Comparison of ENCODE assay signal across 1 fruit fly cellular context in genomic region chrX:5516783-5517571, dm6.
TF ChIP-seq lines count a peak whose summit lies in the region.

No protein-coding gene starts in this region.

TF ChIP-seq in whole organism, embryonic, 481 proteins besides CTCF, POLR2A, EP300 and RAD21 (continued from another document and continues in another):
- no peak for TF ChIP-seq ash1 (GFP tag; optimal IDR thresholded peaks at IDR 0.05; lab: Kevin White, UChicago)
- no peak for TF ChIP-seq CG2889 (GFP tag; IDR thresholded peaks at IDR 0.05; lab: Robert Waterston, UW)
- TF ChIP-seq CG9817 (tag; optimal IDR thresholded peaks at IDR 0.05; lab: Kevin White, UChicago), result no peak
- no peak for TF ChIP-seq bowl (GFP tag; IDR thresholded peaks at IDR 0.05; lab: Robert Waterston, UW)
- TF ChIP-seq CG6254 (GFP tag; optimal IDR thresholded peaks at IDR 0.05; lab: Kevin White, UChicago), result peak; percentile 38
- TF ChIP-seq CG15479 (GFP tag; optimal IDR thresholded peaks at IDR 0.05; lab: Kevin White, UChicago), result peak; percentile 31
- TF ChIP-seq CG18764 (GFP tag; optimal IDR thresholded peaks at IDR 0.05; lab: Kevin White, UChicago), result no peak
- no peak; the same call in 1 of the 2 replicates for TF ChIP-seq lmd (GFP tag; IDR thresholded peaks at IDR 0.05; lab: Robert Waterston, UW)
- TF ChIP-seq lov (optimal IDR thresholded peaks at IDR 0.05; lab: Kevin White, UChicago), result no peak
- no peak for TF ChIP-seq lov (GFP tag; IDR thresholded peaks at IDR 0.05; lab: Robert Waterston, UW)
- TF ChIP-seq Sox102F (GFP tag; optimal IDR thresholded peaks at IDR 0.05; lab: Kevin White, UChicago), result peak; percentile 40
- TF ChIP-seq unpg (GFP tag; optimal IDR thresholded peaks at IDR 0.05; lab: Kevin White, UChicago), result peak; percentile 51
- TF ChIP-seq en (GFP tag; optimal IDR thresholded peaks at IDR 0.05; lab: Kevin White, UChicago), result no peak
- TF ChIP-seq CG12219 (GFP tag; optimal IDR thresholded peaks at IDR 0.05; lab: Kevin White, UChicago), result peak; percentile 47
- no peak for TF ChIP-seq Usf (GFP tag; optimal IDR thresholded peaks at IDR 0.05; lab: Kevin White, UChicago)
- peak; percentile 54 for TF ChIP-seq CG15269 (tag; optimal IDR thresholded peaks at IDR 0.05; lab: Kevin White, UChicago)
- no peak for TF ChIP-seq Aef1 (GFP tag; IDR thresholded peaks at IDR 0.05; lab: Robert Waterston, UW)
- no peak for TF ChIP-seq CG8281 (tag; optimal IDR thresholded peaks at IDR 0.05; lab: Kevin White, UChicago)
- no peak for TF ChIP-seq sim (GFP tag; IDR thresholded peaks at IDR 0.05; lab: Robert Waterston, UW)
- no peak for TF ChIP-seq Lim3 (GFP tag; IDR thresholded peaks at IDR 0.05; lab: Robert Waterston, UW)
- no peak for TF ChIP-seq tup (GFP tag; optimal IDR thresholded peaks at IDR 0.05; lab: Kevin White, UChicago)
- TF ChIP-seq Sin3A (optimal IDR thresholded peaks at IDR 0.05; lab: Kevin White, UChicago), result no peak
- TF ChIP-seq seq (GFP tag; IDR thresholded peaks at IDR 0.05; lab: Robert Waterston, UW), result no peak
- TF ChIP-seq CG2875 (GFP tag; optimal IDR thresholded peaks at IDR 0.05; lab: Kevin White, UChicago), result no peak
- peak; percentile 58 for TF ChIP-seq sd (tag; optimal IDR thresholded peaks at IDR 0.05; lab: Kevin White, UChicago)
- TF ChIP-seq h (optimal IDR thresholded peaks at IDR 0.05; lab: Kevin White, UChicago), result no peak
- peak; percentile 50 for TF ChIP-seq CG7839 (tag; optimal IDR thresholded peaks at IDR 0.05; lab: Kevin White, UChicago)
- TF ChIP-seq CG12769 (tag; optimal IDR thresholded peaks at IDR 0.05; lab: Kevin White, UChicago), result peak; percentile 30
- TF ChIP-seq ranshi (GFP tag; IDR thresholded peaks at IDR 0.05; lab: Robert Waterston, UW), result no peak
- peak; percentile 3 for TF ChIP-seq repo (GFP tag; optimal IDR thresholded peaks at IDR 0.05; lab: Kevin White, UChicago)
- no peak for TF ChIP-seq peb (GFP tag; IDR thresholded peaks at IDR 0.05; lab: Robert Waterston, UW)
- TF ChIP-seq hkb (optimal IDR thresholded peaks at IDR 0.05; lab: Kevin White, UChicago), result no peak
- peak; percentile 51 for TF ChIP-seq hkb (GFP tag; IDR thresholded peaks at IDR 0.05; lab: Robert Waterston, UW)
- no peak for TF ChIP-seq Elba2 (GFP tag; optimal IDR thresholded peaks at IDR 0.05; lab: Kevin White, UChicago)
- TF ChIP-seq Meics (GFP tag; optimal IDR thresholded peaks at IDR 0.05; lab: Kevin White, UChicago), result peak; percentile 50
- TF ChIP-seq Dfd (GFP tag; optimal IDR thresholded peaks at IDR 0.05; lab: Kevin White, UChicago), result no peak
- TF ChIP-seq Hsf (GFP tag; optimal IDR thresholded peaks at IDR 0.05; lab: Kevin White, UChicago), result peak; percentile 31
- TF ChIP-seq jigr1 (GFP tag; IDR thresholded peaks at IDR 0.05; lab: Robert Waterston, UW), result no peak
- TF ChIP-seq CG8359 (GFP tag; optimal IDR thresholded peaks at IDR 0.05; lab: Kevin White, UChicago; ENCODE audit: borderline replicate concordance), result peak; percentile 17
- peak; percentile 4 for TF ChIP-seq mirr (GFP tag; optimal IDR thresholded peaks at IDR 0.05; lab: Kevin White, UChicago)
- peak; percentile 54 for TF ChIP-seq CG4424 (GFP tag; optimal IDR thresholded peaks at IDR 0.05; lab: Kevin White, UChicago)
- no peak for TF ChIP-seq Dref (GFP tag; IDR thresholded peaks at IDR 0.05; lab: Robert Waterston, UW)
- TF ChIP-seq CG31388 (GFP tag; optimal IDR thresholded peaks at IDR 0.05; lab: Kevin White, UChicago), result no peak
- TF ChIP-seq ap (GFP tag; IDR thresholded peaks at IDR 0.05; lab: Robert Waterston, UW), result 0 out of 2 replicates have a peak, but pooled peaks have one; percentile 14
- peak; percentile 37 for TF ChIP-seq wek (GFP tag; optimal IDR thresholded peaks at IDR 0.05; lab: Kevin White, UChicago)
- no peak for TF ChIP-seq slou (GFP tag; optimal IDR thresholded peaks at IDR 0.05; lab: Kevin White, UChicago)
- no peak for TF ChIP-seq CG11456 (GFP tag; IDR thresholded peaks at IDR 0.05; lab: Robert Waterston, UW)
- no peak for TF ChIP-seq CG6272 (GFP tag; IDR thresholded peaks at IDR 0.05; lab: Robert Waterston, UW)
- TF ChIP-seq CG4360 (GFP tag; IDR thresholded peaks at IDR 0.05; lab: Robert Waterston, UW), result no peak
- peak; percentile 77; the same call in 2 of the 4 replicates for TF ChIP-seq chinmo (GFP tag; IDR thresholded peaks at IDR 0.05; lab: Robert Waterston, UW; ENCODE audit: partially characterized antibody)
- TF ChIP-seq CG7556 (GFP tag; optimal IDR thresholded peaks at IDR 0.05; lab: Kevin White, UChicago), result peak; percentile 68
- no peak for TF ChIP-seq zfh2 (GFP tag; optimal IDR thresholded peaks at IDR 0.05; lab: Kevin White, UChicago)
- TF ChIP-seq Rx (GFP tag; IDR thresholded peaks at IDR 0.05; lab: Robert Waterston, UW), result no peak
- peak; percentile 47 for TF ChIP-seq Asciz (GFP tag; optimal IDR thresholded peaks at IDR 0.05; lab: Kevin White, UChicago)
- TF ChIP-seq Gug (GFP tag; IDR thresholded peaks at IDR 0.05; lab: Robert Waterston, UW), result no peak
- TF ChIP-seq gcm (GFP tag; optimal IDR thresholded peaks at IDR 0.05; lab: Kevin White, UChicago), result peak; percentile 54
- TF ChIP-seq Oli (tag; optimal IDR thresholded peaks at IDR 0.05; lab: Kevin White, UChicago), result peak; percentile 56
- TF ChIP-seq HHEX (GFP tag; optimal IDR thresholded peaks at IDR 0.05; lab: Kevin White, UChicago), result peak; percentile 38
- no peak for TF ChIP-seq CG6765 (GFP tag; optimal IDR thresholded peaks at IDR 0.05; lab: Kevin White, UChicago)
- TF ChIP-seq Bteb2 (GFP tag; optimal IDR thresholded peaks at IDR 0.05; lab: Kevin White, UChicago), result peak; percentile 5
- TF ChIP-seq maf-S (GFP tag; optimal IDR thresholded peaks at IDR 0.05; lab: Kevin White, UChicago), result no peak
- TF ChIP-seq bbx (GFP tag; IDR thresholded peaks at IDR 0.05; lab: Robert Waterston, UW; ENCODE audit: partially characterized antibody), result no peak
- TF ChIP-seq CG2129 (GFP tag; IDR thresholded peaks at IDR 0.05; lab: Robert Waterston, UW; ENCODE audit: partially characterized antibody), result no peak
- TF ChIP-seq Deaf1 (tag; optimal IDR thresholded peaks at IDR 0.05; lab: Kevin White, UChicago), result peak; percentile 30
- no peak for TF ChIP-seq dan (GFP tag; IDR thresholded peaks at IDR 0.05; lab: Robert Waterston, UW)
- TF ChIP-seq ind (GFP tag; optimal IDR thresholded peaks at IDR 0.05; lab: Kevin White, UChicago), result peak; percentile 2
- 0 out of 3 replicates have a peak, but pooled peaks have one; percentile 31 for TF ChIP-seq mld (GFP tag; IDR thresholded peaks at IDR 0.05; lab: Robert Waterston, UW; ENCODE audit: partially characterized antibody)
- TF ChIP-seq ERR (GFP tag; optimal IDR thresholded peaks at IDR 0.05; lab: Kevin White, UChicago), result no peak
- no peak for TF ChIP-seq CG1647 (GFP tag; optimal IDR thresholded peaks at IDR 0.05; lab: Kevin White, UChicago)
- TF ChIP-seq Optix (GFP tag; IDR thresholded peaks at IDR 0.05; lab: Robert Waterston, UW), result no peak
- TF ChIP-seq Neu2 (GFP tag; optimal IDR thresholded peaks at IDR 0.05; lab: Kevin White, UChicago; ENCODE audit: borderline replicate concordance), result no peak
- no peak for TF ChIP-seq da (GFP tag; optimal IDR thresholded peaks at IDR 0.05; lab: Kevin White, UChicago)
- no peak for TF ChIP-seq Nf-YA (GFP tag; IDR thresholded peaks at IDR 0.05; lab: Robert Waterston, UW)
- no peak for TF ChIP-seq al (GFP tag; IDR thresholded peaks at IDR 0.05; lab: Robert Waterston, UW)
- TF ChIP-seq gfzf (GFP tag; optimal IDR thresholded peaks at IDR 0.05; lab: Kevin White, UChicago), result no peak
- TF ChIP-seq CG18619 (GFP tag; optimal IDR thresholded peaks at IDR 0.05; lab: Kevin White, UChicago), result peak; percentile 42
- no peak; the same call in 1 of the 2 replicates for TF ChIP-seq Awh (GFP tag; IDR thresholded peaks at IDR 0.05; lab: Robert Waterston, UW)
- no peak for TF ChIP-seq NK7.1 (GFP tag; optimal IDR thresholded peaks at IDR 0.05; lab: Kevin White, UChicago)
- no peak for TF ChIP-seq CG11398 (GFP tag; optimal IDR thresholded peaks at IDR 0.05; lab: Kevin White, UChicago)
- no peak for TF ChIP-seq CG1792 (GFP tag; optimal IDR thresholded peaks at IDR 0.05; lab: Kevin White, UChicago)
- TF ChIP-seq CG4854 (GFP tag; optimal IDR thresholded peaks at IDR 0.05; lab: Kevin White, UChicago), result no peak
- no peak for TF ChIP-seq CG14667 (GFP tag; IDR thresholded peaks at IDR 0.05; lab: Robert Waterston, UW)
- no peak for TF ChIP-seq sisA (GFP tag; IDR thresholded peaks at IDR 0.05; lab: Robert Waterston, UW)
- peak; percentile 59 for TF ChIP-seq CG31441 (GFP tag; IDR thresholded peaks at IDR 0.05; lab: Robert Waterston, UW)
- no peak for TF ChIP-seq YL-1 (GFP tag; optimal IDR thresholded peaks at IDR 0.05; lab: Kevin White, UChicago)
- no peak for TF ChIP-seq br (optimal IDR thresholded peaks at IDR 0.05; lab: Kevin White, UChicago)
- TF ChIP-seq Hr78 (GFP tag; optimal IDR thresholded peaks at IDR 0.05; lab: Kevin White, UChicago), result peak in 1 of 2 experiments; percentile 75
- no peak for TF ChIP-seq esg (GFP tag; conservative IDR thresholded peaks at IDR 0.05; lab: Robert Waterston, UW)
- TF ChIP-seq CG32772 (GFP tag; IDR thresholded peaks at IDR 0.05; lab: Robert Waterston, UW), result no peak
- TF ChIP-seq z (GFP tag; IDR thresholded peaks at IDR 0.05; lab: Robert Waterston, UW), result peak; percentile 75
- no peak for TF ChIP-seq CG8478 (optimal IDR thresholded peaks at IDR 0.05; lab: Kevin White, UChicago)
- no peak for TF ChIP-seq ems (GFP tag; optimal IDR thresholded peaks at IDR 0.05; lab: Kevin White, UChicago)
- no peak for TF ChIP-seq vfl (GFP tag; optimal IDR thresholded peaks at IDR 0.05; lab: Kevin White, UChicago)
- 0 out of 2 replicates have a peak, but pooled peaks have one; percentile 39 for TF ChIP-seq Ptx1 (GFP tag; IDR thresholded peaks at IDR 0.05; lab: Robert Waterston, UW)
- TF ChIP-seq CG13287 (GFP tag; IDR thresholded peaks at IDR 0.05; lab: Robert Waterston, UW; ENCODE audit: partially characterized antibody), result peak; percentile 59
- TF ChIP-seq dm (GFP tag; optimal IDR thresholded peaks at IDR 0.05; lab: Kevin White, UChicago), result no peak
- peak; percentile 56; the same call in 1 of the 2 replicates for TF ChIP-seq CG32532 (GFP tag; IDR thresholded peaks at IDR 0.05; lab: Robert Waterston, UW)
- no peak for TF ChIP-seq fd102C (GFP tag; optimal IDR thresholded peaks at IDR 0.05; lab: Kevin White, UChicago)
- no peak for TF ChIP-seq pzg (GFP tag; optimal IDR thresholded peaks at IDR 0.05; lab: Kevin White, UChicago)
- no peak for TF ChIP-seq Dp (GFP tag; optimal IDR thresholded peaks at IDR 0.05; lab: Kevin White, UChicago)
- no peak for TF ChIP-seq pan (optimal IDR thresholded peaks at IDR 0.05; lab: Kevin White, UChicago)
- no peak for TF ChIP-seq pan (GFP tag; optimal IDR thresholded peaks at IDR 0.05 in 1 of 2, IDR thresholded peaks at IDR 0.05 in 1 of 2)
- TF ChIP-seq Atf-2 (GFP tag; optimal IDR thresholded peaks at IDR 0.05; lab: Kevin White, UChicago), result no peak
- peak; percentile 68 for TF ChIP-seq gem (tag; optimal IDR thresholded peaks at IDR 0.05; lab: Kevin White, UChicago)
- peak; percentile 77; the same call in 2 of the 3 replicates for TF ChIP-seq row (GFP tag; IDR thresholded peaks at IDR 0.05; lab: Robert Waterston, UW)
- TF ChIP-seq Abd-B (GFP tag; optimal IDR thresholded peaks at IDR 0.05; lab: Kevin White, UChicago), result no peak
- no peak for TF ChIP-seq Taf1 (GFP tag; IDR thresholded peaks at IDR 0.05; lab: Robert Waterston, UW)
- peak; percentile 11 for TF ChIP-seq CG14710 (tag; optimal IDR thresholded peaks at IDR 0.05; lab: Kevin White, UChicago)
- TF ChIP-seq phol (tag; optimal IDR thresholded peaks at IDR 0.05; lab: Kevin White, UChicago), result peak; percentile 35
- peak; percentile 28 for TF ChIP-seq CG12299 (tag; optimal IDR thresholded peaks at IDR 0.05; lab: Kevin White, UChicago)
- TF ChIP-seq ATbp (GFP tag; optimal IDR thresholded peaks at IDR 0.05; lab: Kevin White, UChicago), result no peak
- peak; percentile 15; the same call in 1 of the 2 replicates for TF ChIP-seq Rfx (GFP tag; IDR thresholded peaks at IDR 0.05; lab: Robert Waterston, UW)
- no peak for TF ChIP-seq Hr3 (GFP tag; optimal IDR thresholded peaks at IDR 0.05; lab: Kevin White, UChicago)
- TF ChIP-seq zf30C (GFP tag; optimal IDR thresholded peaks at IDR 0.05; lab: Kevin White, UChicago), result peak; percentile 21
- no peak for TF ChIP-seq CG33213 (GFP tag; optimal IDR thresholded peaks at IDR 0.05; lab: Kevin White, UChicago)
- no peak for TF ChIP-seq CG1602 (GFP tag; optimal IDR thresholded peaks at IDR 0.05; lab: Kevin White, UChicago)
- no peak for TF ChIP-seq CG4617 (GFP tag; optimal IDR thresholded peaks at IDR 0.05; lab: Kevin White, UChicago; ENCODE audit: borderline replicate concordance)
- peak; percentile 69; the same call in 1 of the 2 replicates for TF ChIP-seq vvl (GFP tag; IDR thresholded peaks at IDR 0.05; lab: Robert Waterston, UW)
- TF ChIP-seq pfk (GFP tag; optimal IDR thresholded peaks at IDR 0.05; lab: Kevin White, UChicago), result no peak
- peak; percentile 34; the same call in 1 of the 3 replicates for TF ChIP-seq Dbx (GFP tag; IDR thresholded peaks at IDR 0.05; lab: Robert Waterston, UW)
- TF ChIP-seq hth (optimal IDR thresholded peaks at IDR 0.05; lab: Kevin White, UChicago), result no peak
- TF ChIP-seq CG17186 (GFP tag; optimal IDR thresholded peaks at IDR 0.05; lab: Kevin White, UChicago), result no peak
- no peak for TF ChIP-seq NFAT (GFP tag; IDR thresholded peaks at IDR 0.05; lab: Robert Waterston, UW)
- peak; percentile 45 for TF ChIP-seq D19A (tag; optimal IDR thresholded peaks at IDR 0.05; lab: Kevin White, UChicago)
- TF ChIP-seq ftz-f1 (GFP tag; optimal IDR thresholded peaks at IDR 0.05; lab: Kevin White, UChicago), result no peak
- no peak for TF ChIP-seq fru (optimal IDR thresholded peaks at IDR 0.05; lab: Kevin White, UChicago)
- TF ChIP-seq D19B (GFP tag; optimal IDR thresholded peaks at IDR 0.05; lab: Kevin White, UChicago), result no peak
- peak; percentile 24 for TF ChIP-seq CG10209 (GFP tag; optimal IDR thresholded peaks at IDR 0.05; lab: Kevin White, UChicago)
- no peak for TF ChIP-seq tll (GFP tag; optimal IDR thresholded peaks at IDR 0.05; lab: Kevin White, UChicago)
- TF ChIP-seq CG43689 (GFP tag; IDR thresholded peaks at IDR 0.05; lab: Robert Waterston, UW), result no peak
- no peak for TF ChIP-seq luna (GFP tag; optimal IDR thresholded peaks at IDR 0.05; lab: Kevin White, UChicago)
- no peak; the same call in 2 of the 3 replicates for TF ChIP-seq CG2199 (GFP tag; IDR thresholded peaks at IDR 0.05; lab: Robert Waterston, UW)
- TF ChIP-seq CG16779 (GFP tag; IDR thresholded peaks at IDR 0.05; lab: Robert Waterston, UW), result no peak
- TF ChIP-seq ttk (GFP tag; IDR thresholded peaks at IDR 0.05; lab: Robert Waterston, UW), result no peak
- TF ChIP-seq CG3407 (GFP tag; optimal IDR thresholded peaks at IDR 0.05; lab: Kevin White, UChicago), result no peak
- peak; percentile 45 for TF ChIP-seq HLHmδ (GFP tag; optimal IDR thresholded peaks at IDR 0.05; lab: Kevin White, UChicago)
